Worm (Caenorhabditis elegans) whole organism, L4/young adult: Measurements from ENCODE around the gene msa-1.

Experiments used
- W03F9.2 ChIP-seq: fragments of 150-350 bp; optimal IDR thresholded peaks from 2 replicates; lab custom pipeline; 2014; ENCODE audit warnings: missing biosample characterization, missing genetic modification characterization
- dao-5 ChIP-seq: sonication (generic microtip); optimal IDR thresholded peaks from 2 replicates; lab custom pipeline; 2016; ENCODE audit warnings: missing genotype, missing genetic modification characterization, moderate library complexity, missing compliant biosample characterization

DNA sequence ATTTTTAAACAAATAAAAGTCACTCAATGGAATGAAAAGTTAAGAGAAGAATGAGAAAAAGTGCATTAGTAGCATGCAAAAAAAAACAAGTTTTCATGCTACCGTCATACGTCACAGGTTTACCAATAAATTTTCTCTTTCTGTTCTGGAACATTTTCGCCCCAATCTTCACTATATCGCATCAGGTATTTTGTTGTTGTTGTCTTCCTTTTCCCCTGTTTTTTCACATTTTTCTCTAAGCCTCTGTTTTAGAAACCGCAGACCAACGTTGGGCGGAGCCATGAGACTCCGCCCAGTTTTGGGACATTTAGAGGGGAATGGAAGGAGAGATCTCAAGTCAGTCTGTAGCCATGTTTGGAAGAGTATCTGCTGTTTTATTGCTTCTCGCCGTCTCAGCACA, at the start of gene msa-1:
- TF ChIP-seq W03F9.2 (tag; lab: Kevin White, UChicago) (no peak), dao-5 (no peak)
